Worm (Caenorhabditis elegans): ENCODE measurements around the gene C05B5.4.

DNA sequence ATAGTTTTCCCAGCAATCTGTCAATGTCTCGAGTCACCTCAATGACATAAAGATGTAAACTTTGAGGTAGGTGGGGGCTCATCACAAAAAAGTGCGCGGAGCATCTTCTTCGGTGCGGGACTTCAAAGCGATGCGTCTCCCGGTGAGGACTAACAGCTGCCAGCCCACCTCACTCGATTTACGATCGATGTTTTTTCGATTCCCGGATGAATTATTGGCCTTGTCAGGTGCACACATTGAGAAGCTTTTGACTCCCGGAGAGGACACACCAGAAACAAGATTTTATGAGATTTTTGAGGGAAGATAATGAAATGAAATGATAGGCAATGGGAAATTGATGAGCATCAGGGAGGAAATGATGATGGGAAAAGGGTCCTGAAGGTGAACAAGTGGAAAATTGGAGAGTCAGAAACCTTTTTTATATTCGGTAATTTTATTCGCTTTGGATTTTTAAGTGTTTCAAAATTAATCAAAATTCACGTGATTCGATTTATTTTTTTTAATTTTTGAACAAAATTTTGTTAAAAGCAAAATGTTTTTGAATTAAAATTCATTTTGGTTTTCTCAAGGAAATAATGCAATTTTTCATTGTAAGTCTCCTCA, 6.8 kb upstream of the C05B5.4 start, which contains the start of gene C05B5.12:
- TF ChIP-seq unc-62 (GFP tag; optimal IDR thresholded peaks at IDR 0.05 in 1 of 2) (no peak), unc-62 (tag; optimal IDR thresholded peaks at IDR 0.05) (no peak), Y5F2A.4 (GFP tag; optimal IDR thresholded peaks at IDR 0.05) (no peak), nhr-42 (GFP tag; IDR thresholded peaks at IDR 0.05) (no peak), duxl-1 (tag; optimal IDR thresholded peaks at IDR 0.05; ENCODE audit: poor library complexity) (no peak), lsy-2 (tag; optimal IDR thresholded peaks at IDR 0.05) (no peak)
